Worm (Caenorhabditis elegans): Measurements from ENCODE around the gene rbm-7.

The rbm-7 gene

DNA sequence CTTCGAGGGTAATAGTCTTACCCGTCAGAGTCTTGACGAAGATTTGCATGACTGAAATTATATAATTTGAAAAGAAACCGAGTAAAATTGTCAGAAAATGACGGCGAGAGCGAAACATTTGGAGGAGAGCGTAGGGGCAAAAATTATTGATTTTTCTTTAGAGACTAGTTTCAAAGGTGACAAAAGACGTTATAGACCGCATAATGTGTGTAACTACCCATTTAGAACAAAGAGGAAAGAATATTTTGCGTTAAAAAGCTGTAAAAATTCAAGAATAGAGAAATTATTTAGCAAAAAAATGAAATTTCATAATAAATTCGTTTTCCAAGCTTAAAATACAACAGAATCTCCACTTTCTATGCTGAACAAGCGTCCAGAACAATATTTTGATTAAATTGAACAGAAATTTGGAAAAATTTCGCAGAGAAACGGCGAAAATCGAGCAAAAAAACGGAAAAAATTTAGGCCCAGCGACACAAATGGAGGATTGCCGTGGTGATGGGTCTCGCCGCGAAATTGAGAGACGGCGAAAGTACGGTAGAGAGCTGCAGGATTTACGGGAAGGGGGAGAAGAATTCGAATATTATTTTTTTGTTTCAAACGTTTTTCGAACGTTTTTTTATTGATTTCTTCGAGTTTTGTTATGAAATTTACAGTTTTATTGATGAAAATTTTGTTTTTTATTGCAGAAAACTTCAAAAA is 47.0 kb upstream of the rbm-7 start, which contains the start of the genes ubq-2 and frg-1 (continued):
- TF ChIP-seq ztf-11 (tag; optimal IDR thresholded peaks at IDR 0.05) (peak in 1 of 2 experiments; percentile 64), nhr-28 (tag; optimal IDR thresholded peaks at IDR 0.05) (no peak), nhr-47 (tag; optimal IDR thresholded peaks at IDR 0.05) (peak; percentile 93), mdl-1 (tag; optimal IDR thresholded peaks at IDR 0.05) (peak in 1 of 2 experiments; percentile 73), lin-14 (GFP tag; optimal IDR thresholded peaks at IDR 0.05) (peak; percentile 87), unc-98 (GFP tag; IDR thresholded peaks at IDR 0.05) (no peak), nhr-77 (tag; optimal IDR thresholded peaks at IDR 0.05) (peak; percentile 79), lin-35 (GFP tag; optimal IDR thresholded peaks at IDR 0.05) (peak; percentile 83 to 91), snpc-4 (tag; optimal IDR thresholded peaks at IDR 0.05) (peak; percentile 45), nhr-12 (tag; optimal IDR thresholded peaks at IDR 0.05) (no peak), nhr-76 (tag; optimal IDR thresholded peaks at IDR 0.05) (no peak), sox-4 (tag; optimal IDR thresholded peaks at IDR 0.05) (peak; percentile 79), lir-3 (tag; optimal IDR thresholded peaks at IDR 0.05; ENCODE audit: poor library complexity) (no peak), nhr-71 (tag; optimal IDR thresholded peaks at IDR 0.05) (peak; percentile 93), lin-15B (tag; optimal IDR thresholded peaks at IDR 0.05) (peak; percentile 69), elt-2 (tag; optimal IDR thresholded peaks at IDR 0.05) (peak; percentile 61), isw-1 (GFP tag; IDR thresholded peaks at IDR 0.05) (peak; percentile 85), ets-5 (GFP tag; IDR thresholded peaks at IDR 0.05) (no peak), unc-130 (tag; optimal IDR thresholded peaks at IDR 0.05) (peak; percentile 96), grh-1 (GFP tag; IDR thresholded peaks at IDR 0.05) (peak; percentile 78), hlh-17 (GFP tag; optimal IDR thresholded peaks at IDR 0.05; ENCODE audit: borderline replicate concordance) (no peak), hpl-2 (GFP tag; optimal IDR thresholded peaks at IDR 0.05) (peak; percentile 72), nhr-90 (tag; optimal IDR thresholded peaks at IDR 0.05; ENCODE audit: poor library complexity) (peak; percentile 86), nhr-85 (tag) (peak; percentile 93), aly-2 (tag; optimal IDR thresholded peaks at IDR 0.05) (peak; percentile 84), ces-1 (GFP tag; optimal IDR thresholded peaks at IDR 0.05) (no peak), lin-39 (tag; optimal IDR thresholded peaks at IDR 0.05) (peak; percentile 71), unc-86 (tag; optimal IDR thresholded peaks at IDR 0.05) (peak; percentile 86), vab-15 (tag; optimal IDR thresholded peaks at IDR 0.05) (no peak), ceh-90 (tag; optimal IDR thresholded peaks at IDR 0.05) (no peak), blmp-1 (tag; optimal IDR thresholded peaks at IDR 0.05) (peak; percentile 81), egl-27 (tag; optimal IDR thresholded peaks at IDR 0.05) (no peak)

DNA sequence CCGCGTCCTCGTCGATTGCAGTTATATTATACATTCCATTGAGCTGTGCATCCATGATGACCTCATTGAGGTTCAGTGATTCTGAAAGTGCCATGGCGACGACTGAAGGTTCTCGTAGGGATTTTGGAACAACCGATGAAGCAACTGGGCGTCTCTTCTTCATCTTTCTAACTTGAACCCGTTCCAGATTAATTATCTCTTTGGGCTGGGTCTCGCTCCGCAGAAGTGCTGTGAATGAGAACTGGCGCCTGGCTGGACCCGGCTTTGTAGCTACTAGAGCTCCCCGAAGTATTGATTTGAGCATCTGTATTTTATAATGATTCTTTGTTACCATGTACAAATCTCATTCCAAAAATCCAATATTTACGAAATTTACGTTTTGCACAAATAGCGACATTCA is 45.9 kb upstream of the rbm-7 start, which contains the start of gene ZK1010.2:
Gene ZK1010.2 (minus strand): TSS at position 304 of the 400 bp plus-strand sequence.
- TF ChIP-seq elt-3 (tag; optimal IDR thresholded peaks at IDR 0.05) (no peak), vab-15 (tag; optimal IDR thresholded peaks at IDR 0.05) (no peak), lin-14 (GFP tag; optimal IDR thresholded peaks at IDR 0.05) (no peak), ceh-82 (tag; optimal IDR thresholded peaks at IDR 0.05) (no peak), mdl-1 (tag; optimal IDR thresholded peaks at IDR 0.05) (no peak), mab-9 (GFP tag; IDR thresholded peaks at IDR 0.05) (0 out of 2 replicates have a peak, but pooled peaks have one; percentile 33), lsy-2 (tag; optimal IDR thresholded peaks at IDR 0.05) (peak in 1 of 2 experiments; percentile 4), fkh-8 (tag; optimal IDR thresholded peaks at IDR 0.05) (no peak), fos-1 (tag; optimal IDR thresholded peaks at IDR 0.05) (no peak), sptf-1 (tag; optimal IDR thresholded peaks at IDR 0.05) (no peak), nhr-47 (tag; optimal IDR thresholded peaks at IDR 0.05) (peak; percentile 28)
